Fruit fly (Drosophila melanogaster) whole organism, larva: ENCODE data around the gene jumu.
A peak's percentile ranks its signal among the peaks of the same experiment; 100 is the strongest.

Source experiments
- noc ChIP-seq: fragments of 200-800 bp; sonication (Bioruptor generic); optimal IDR thresholded peaks from 3 replicates; lab custom pipeline; 2019; ENCODE audit warnings: missing biosample characterization, mild to moderate bottlenecking, missing genetic modification characterization, moderate library complexity

Gene jumu

DNA sequence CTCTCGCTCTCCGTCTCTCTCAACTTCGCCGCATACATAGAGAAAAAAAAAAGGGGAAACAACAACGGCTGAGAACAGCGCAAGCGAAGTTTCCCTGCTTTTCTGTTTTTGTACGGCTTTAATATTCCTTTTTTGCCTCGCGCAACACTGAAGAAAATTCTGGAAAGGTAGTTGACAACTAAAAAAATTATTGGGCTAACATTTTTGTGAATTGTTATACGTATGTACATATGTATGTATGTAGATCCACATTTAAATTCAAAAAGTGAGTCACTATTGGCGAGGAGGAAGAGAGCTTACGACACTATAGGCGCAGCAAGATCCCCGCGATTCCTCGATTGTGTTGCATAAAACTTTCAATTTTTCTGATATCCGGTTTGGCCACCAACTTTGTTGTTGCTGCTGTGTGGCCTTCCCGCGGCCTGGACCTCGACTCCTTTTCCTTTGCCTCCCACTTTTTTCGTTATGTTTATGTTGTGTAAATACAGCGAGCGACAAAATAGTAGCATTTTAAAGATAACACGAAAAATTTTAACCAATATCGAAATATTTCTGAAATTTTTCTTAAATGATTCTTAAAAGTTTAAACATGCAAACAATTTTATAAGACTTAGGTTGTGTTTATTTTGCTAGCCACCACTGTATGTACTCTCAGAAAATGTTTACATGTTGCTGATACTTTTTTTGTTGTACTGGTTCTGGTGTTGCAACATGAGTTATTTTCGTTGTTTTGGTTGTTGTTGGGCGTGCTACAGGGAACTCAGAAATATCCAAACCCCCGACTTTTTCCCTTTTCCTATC, 6.8 kb downstream of the jumu start:
- no peak for TF ChIP-seq noc (tag; lab: Kevin White, UChicago)

DNA sequence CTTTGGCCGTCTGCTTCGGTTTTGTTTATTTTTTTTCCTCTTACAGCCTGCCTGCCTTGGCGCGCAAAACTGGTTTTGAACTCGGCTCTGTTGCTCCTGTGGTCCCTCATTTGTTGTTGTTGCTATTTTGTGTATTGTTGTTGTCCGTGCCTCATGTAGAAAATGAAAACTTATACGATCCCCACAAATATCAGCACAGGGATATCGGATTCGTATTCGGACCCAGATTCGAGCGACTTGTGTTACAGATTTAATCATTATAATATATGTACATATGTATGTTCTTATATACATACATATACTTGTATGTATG, 7.3 kb downstream of the jumu start:
- TF ChIP-seq noc (tag; lab: Kevin White, UChicago), result no peak

DNA sequence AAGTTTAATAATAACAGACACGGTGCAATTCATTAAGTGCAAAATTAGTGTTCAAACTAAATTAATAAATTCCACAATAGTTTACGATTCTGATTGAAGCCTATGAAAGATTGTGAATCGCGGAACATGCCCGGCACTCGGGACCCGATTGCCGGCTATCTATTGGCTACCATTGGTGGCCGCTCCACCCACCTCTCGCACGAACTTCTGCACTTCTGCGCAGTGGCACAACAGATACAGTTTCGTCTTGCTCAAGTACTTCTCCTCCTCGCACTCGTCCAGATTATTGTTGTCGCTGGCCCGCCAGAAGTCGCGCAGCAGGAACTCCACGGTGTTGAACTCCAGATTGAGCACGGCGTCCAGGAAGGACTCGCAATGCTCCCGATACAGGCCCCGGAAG, 14.3 kb downstream of the jumu start:
- no peak for TF ChIP-seq noc (tag; lab: Kevin White, UChicago)

DNA sequence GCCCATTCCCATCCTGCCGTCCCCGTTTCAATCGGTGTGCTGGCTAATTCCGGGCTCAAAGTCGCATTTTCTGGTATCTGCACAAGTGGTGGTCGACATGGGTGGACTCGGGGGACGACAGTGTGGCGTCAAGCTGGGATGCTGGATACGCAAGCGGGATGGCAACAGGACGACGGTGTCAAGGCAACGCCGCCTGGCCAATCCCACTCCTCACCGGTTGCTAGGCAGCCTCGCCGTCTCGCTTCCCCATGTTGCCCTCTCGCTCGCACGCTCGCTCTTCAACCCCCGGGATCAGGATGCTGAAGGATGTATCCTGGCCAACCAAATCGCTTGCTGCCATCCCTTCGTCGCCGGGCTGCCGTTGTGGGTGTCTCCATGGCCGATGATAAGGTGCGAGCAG, 18.3 kb downstream of the jumu start:
- no peak for TF ChIP-seq noc (tag; lab: Kevin White, UChicago)

DNA sequence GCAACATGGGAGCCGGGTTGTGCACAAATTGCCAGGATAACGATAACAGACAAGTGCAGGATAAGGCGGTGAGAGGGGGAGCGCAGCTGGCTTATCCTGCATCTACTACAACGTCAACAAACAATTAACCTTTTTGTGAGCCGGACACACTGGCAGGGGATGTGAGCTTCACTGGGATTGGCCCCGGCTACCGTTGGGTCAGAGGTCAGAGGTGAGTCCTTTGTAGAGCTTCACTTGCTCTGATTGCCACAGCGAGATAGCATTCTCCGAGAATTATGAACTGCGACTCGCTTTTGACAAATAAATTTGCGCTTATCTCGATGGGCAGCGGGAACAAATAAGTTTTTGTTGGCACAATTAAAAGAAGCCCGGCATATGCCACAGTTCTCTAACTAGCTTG, 19.8 kb downstream of the jumu start:
- no peak for TF ChIP-seq noc (tag; lab: Kevin White, UChicago)

DNA sequence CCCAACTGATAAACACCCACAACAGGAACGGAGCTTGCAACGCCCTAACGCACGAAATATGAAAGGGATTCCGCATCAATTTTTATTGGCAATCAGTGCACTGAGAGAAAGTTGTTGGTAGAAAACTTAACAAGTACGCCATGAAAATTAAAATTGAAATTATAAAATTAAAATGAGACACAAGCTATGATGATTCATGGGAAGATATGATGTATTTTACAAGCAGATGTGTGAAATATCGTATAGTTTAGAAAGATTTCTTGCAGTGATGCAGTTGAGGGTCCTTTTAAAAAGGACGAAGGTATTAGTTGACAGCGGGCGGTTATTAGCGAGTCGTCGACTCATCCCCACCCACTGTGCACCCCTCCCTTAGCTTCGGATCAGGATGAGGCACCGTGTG, 20.5 kb downstream of the jumu start:
- TF ChIP-seq noc (tag; lab: Kevin White, UChicago), result no peak

DNA sequence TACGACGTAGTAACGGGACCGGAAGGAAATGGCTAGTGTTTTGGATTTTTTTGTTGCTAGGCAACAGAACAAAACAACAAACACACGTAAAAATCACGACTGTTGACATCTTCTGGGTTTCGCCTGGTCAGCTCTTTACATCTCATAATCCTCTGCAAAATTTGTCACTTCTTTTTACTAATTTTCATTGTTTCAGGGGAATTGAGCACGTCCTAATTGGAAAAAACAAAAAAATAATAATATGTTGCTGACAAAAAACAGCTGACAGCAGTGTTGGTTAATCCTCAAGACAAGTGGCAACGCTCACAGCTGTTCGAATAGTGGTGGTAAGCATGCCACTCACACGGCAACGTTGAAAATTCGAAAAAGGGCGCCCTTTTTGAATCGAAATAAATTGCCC, 27.9 kb downstream of the jumu start, which contains the start of gene Rfx:
Rfx (minus strand) TSS at position 220 of the 400 bp plus-strand sequence.
- peak; percentile 59 for TF ChIP-seq noc (tag; lab: Kevin White, UChicago)

DNA sequence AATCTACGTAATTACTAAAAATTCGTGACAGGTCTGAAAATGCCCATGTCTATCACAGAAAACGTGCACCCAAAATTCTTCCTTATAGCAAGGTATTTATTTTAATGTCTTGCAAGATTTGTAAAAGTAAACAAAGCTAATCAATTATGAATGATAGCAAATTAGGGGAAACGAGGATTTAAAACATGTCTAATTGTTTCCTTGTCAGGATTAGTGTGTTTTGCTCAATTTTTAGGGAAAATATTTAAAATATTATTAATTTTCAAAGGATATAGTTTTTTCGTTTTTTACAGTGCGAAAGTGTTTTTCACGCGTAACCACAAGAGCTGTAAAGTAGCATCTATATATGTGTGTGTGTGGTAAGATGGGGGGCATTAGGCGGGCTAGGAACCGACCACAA, 29.0 kb downstream of the jumu start:
- no peak for TF ChIP-seq noc (tag; lab: Kevin White, UChicago)

DNA sequence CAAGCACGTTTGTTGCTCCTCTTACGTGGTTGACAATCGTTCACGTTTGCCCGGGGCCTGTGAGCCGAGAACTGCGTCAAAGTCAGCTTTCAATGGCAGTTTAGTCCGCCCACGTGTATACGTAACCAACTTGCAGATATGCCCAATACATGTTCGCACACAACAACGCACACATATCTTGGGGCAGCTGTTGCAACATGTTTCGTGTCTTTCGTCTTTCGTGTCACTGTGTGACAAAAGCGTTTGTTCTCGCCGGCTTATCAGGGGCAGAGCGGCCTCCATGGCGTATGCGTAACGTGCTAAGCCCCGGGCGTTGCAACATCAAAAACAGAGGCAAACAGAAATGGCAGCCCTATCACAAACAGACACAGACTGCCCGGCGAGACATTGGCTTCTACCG, 29.4 kb downstream of the jumu start:
- TF ChIP-seq noc (tag; lab: Kevin White, UChicago), result no peak

DNA sequence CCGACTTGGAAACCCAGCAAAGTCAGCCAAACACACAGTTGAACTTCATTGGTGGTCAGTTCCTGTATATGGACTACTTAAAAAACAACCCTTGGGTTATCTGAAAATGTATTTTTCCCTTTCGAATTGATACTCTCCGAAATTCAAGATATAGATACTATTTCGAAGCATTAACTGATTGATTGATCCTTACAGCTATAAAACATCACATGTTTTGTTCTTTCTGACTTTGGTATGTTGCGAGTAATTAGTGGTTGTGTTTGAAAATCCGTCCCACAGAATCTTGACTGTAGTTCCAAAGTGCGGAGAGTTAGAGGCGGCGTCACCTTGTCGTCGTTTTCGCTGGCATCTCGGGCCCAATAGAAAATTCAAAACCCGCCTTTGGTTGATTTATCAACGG, 30.0 kb downstream of the jumu start:
- peak; percentile 39 for TF ChIP-seq noc (tag; lab: Kevin White, UChicago)

DNA sequence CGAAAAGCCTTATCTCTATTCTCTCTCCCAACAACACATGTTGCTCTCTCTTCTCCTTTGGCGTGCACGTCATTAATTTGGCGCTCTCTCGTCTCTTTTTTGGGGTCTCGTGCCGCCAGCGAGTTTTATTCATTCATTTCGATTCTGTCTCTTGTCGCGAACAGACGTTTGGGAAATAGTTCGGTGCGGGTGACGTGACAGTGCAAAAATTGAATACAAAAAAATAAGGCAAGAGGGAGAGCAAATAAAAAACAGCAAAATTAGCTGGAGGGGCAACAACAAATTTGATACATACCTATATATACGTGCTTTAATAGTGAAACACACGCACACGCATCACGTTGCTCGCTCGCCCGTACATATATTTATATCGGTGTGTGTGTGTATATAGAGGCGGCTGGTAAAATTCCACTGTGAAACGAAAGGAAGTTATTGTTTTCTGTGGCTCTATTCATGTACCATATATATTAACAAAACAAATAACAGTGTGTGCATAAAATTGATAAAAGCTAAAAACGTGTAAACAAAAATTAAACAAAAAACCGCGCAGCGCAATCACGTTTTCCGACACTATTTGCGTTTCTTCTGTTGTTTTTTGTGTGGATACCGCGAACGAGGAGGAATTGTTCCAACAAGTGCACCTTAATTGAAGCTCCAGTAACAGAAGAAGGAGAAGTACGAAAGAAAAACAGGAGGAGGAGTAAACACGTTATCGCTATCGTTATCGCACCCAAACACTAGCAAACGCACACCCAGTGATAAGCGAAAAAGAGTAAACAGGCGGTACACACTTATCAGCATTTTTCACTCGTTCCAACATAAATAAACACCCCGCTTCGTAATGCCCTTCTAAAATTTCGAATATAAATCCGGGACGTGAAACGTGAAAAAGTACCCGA, 38.4 kb downstream of the jumu start, which contains the start of gene cwo:
cwo (plus strand) TSS at position 131 of the 899 bp plus-strand sequence.
- no peak for TF ChIP-seq noc (tag; lab: Kevin White, UChicago)

DNA sequence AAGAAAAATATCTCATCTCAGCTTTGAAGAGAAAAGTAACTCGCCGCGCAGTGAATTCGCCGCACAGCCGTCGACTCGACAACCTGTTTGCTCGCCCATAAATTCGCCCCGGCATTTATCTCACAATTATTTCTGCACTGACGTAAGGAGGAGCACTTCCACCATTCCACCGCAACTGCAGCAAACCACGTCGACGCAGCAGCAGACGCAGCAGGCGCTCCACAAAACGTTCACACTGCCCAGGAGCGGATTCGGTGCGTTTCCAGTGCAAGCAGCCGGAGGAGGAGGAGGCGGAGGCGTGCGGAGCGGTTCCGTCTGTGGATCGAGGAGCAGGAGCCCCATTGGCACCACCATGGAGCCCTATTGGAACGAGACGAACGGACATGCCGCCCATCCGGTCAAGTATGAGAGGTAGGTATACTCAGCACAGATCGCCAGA, 39.1 kb downstream of the jumu start:
- no peak for TF ChIP-seq noc (tag; lab: Kevin White, UChicago)

DNA sequence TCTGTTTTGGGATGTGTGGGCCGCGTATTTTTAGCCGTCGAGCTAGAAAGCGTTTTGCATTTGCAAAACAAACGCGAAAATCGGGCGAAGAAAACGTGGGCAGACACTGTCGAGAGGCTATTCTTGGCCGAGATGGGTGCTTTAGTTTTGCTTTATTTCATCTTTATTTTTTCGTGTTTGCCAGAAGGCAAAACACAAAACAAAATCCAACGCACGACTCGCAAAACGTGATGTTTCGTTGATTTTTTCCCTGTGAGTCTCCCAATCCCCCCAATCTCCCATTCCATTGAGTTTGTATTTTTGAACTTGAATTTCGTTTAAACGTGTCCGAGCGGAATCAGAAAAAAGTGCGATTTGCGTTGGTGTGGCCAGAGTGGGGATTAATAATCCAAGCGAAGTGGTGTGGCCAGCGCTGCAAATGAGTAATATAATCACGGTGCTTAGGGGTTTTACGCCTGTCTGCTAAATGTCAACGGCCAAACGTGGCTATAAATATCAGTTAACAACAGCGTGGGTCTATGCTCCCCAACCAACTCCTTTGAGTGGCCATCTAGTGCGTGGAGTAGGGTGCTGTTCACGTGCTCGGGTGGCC, 40.0 kb downstream of the jumu start:
- no peak for TF ChIP-seq noc (tag; lab: Kevin White, UChicago)

DNA sequence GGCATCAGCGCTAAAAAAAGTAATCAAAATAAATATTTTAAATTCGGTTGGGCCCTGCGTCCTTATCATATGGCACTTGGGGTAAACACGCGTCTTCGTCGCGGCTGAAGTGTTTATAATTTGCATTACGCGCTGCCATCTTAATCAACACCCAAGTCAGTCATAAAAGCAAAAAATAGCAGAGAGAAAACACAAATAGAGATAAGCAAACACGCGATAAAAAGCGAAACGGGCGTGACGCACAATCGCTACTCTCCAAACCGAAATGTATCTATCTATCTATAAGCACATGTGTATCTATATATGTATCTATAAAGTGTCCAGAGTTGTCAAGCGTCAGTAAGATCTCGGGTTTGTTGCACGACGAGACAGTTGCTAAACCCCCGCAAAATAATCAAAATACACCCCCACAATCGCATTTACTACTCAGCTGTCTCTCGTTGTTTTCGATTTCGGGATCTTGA, 41.0 kb downstream of the jumu start:
- TF ChIP-seq noc (tag; lab: Kevin White, UChicago), result peak; percentile 89

DNA sequence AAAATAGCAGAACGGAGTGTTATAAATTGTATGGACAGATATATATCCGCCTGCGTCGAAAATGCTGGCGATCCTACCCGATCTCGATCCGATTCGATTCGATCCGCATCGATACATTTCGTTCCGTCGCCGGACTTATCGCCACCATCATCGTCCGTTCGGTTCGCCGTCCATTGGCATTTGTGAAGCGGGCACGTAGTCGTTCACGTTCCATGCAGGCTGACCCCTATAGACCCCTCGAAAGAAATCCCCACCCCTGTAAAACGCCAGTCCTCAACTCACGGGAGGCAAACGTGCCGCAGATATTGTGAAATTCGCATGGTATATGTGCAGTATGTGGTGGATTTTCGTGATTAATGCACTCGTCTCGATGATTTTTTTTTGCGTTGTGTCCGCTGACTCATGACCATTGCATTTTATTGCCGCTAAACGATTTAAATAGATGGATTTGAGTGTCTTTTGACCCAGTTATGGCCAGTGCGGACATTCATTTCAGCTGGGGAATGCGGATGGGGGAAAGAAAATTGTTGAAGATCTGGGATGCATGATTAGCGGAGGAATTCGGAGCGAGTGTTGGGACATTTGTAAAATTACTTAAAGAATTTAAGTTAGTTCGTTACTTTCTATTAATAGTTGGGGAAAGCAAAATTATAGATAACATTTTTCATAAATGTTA, 42.0 kb downstream of the jumu start:
- TF ChIP-seq noc (tag; lab: Kevin White, UChicago), result no peak
